Worm (Caenorhabditis elegans) whole organism, midembryonic: ENCODE data around the gene C04C11.25.

Experiments used
- T22C8.4 ChIP-seq: fragments of 200-800 bp; sonication (Bioruptor generic); IDR thresholded peaks from 2 replicates; pipeline ENCODE4 v1.3.6; 2022; ENCODE audit warnings: missing genetic modification characterization, missing compliant biosample characterization
- flt-1 ChIP-seq: fragments of 200-800 bp; sonication (Bioruptor generic); IDR thresholded peaks from 2 replicates; pipeline ENCODE4 v1.3.6; 2022; ENCODE audit warnings: missing genetic modification characterization, missing compliant biosample characterization
- klf-2 ChIP-seq: fragments of 200-800 bp; sonication (Bioruptor generic); conservative IDR thresholded peaks from 2 replicates; pipeline ENCODE4 v1.3.6; 2022; ENCODE audit warnings: missing genetic modification reagents, missing genetic modification characterization, missing compliant biosample characterization

DNA sequence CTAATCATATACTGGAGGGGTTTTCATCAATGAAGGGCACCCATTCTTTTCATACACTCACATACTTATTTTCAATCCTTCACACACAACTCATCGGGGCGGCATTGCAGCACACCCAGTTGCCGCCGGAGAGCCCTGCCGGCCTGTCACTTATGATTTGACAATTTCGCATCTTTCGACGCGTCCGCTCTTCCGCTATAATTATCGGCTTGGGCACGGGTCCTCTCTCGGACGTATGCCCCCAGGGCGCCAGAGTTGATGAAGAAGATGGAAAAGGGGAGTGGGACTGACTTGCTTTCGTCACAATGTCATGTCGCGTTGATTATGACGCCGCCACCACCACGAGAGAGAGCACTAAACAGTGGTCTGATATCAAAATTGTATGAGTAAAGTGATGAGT is 29.1 kb upstream of the C04C11.25 start:
- no peak for TF ChIP-seq flt-1 (GFP tag; lab: Robert Waterston, UW)
- TF ChIP-seq T22C8.4 (GFP tag; lab: Robert Waterston, UW): no peak
- TF ChIP-seq klf-2 (GFP tag; lab: Robert Waterston, UW): no peak
